Worm (Caenorhabditis elegans): Measurements from ENCODE around the gene Y71H2AM.3.

The Y71H2AM.3 gene

DNA sequence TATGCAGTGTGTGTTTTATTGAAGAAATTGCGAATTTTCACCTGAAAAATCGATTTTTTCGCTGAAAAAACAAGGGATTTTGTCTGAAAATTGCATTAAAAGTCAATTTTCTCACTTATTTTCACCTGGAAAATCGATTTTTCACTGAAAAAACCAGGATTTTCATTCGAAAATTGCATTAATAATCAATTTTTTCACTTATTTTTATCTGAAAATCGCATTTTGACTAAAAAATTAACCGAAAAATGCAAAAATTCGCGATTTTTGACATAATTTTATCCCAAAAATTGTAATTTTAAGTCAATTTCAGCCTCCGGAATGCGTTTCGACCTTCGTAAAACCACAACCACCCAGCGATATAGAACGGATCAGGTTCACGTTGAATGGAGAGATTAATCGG is 27.3 kb downstream of the Y71H2AM.3 start, which contains the start of gene Y71H2AM.29:
Gene Y71H2AM.29, plus strand, starts transcription at position 301 of the 400 bp plus-strand sequence.
- TF ChIP-seq set-16 (GFP tag; IDR thresholded peaks at IDR 0.05), result no peak
- TF ChIP-seq lin-38 (GFP tag; IDR thresholded peaks at IDR 0.05), result no peak
- no peak for TF ChIP-seq Y75B8A.6 (GFP tag; IDR thresholded peaks at IDR 0.05)

- TF ChIP-seq D1046.2 (GFP tag; IDR thresholded peaks at IDR 0.05) (no peak), nhr-28 (tag; optimal IDR thresholded peaks at IDR 0.05) (no peak), egl-43 (GFP tag; IDR thresholded peaks at IDR 0.05) (no peak)
These were observed 29.1 kb downstream of the Y71H2AM.3 start, which contains the start of gene txdc-17 for ce11 chrIII:2834363-2834762. txdc-17 (plus strand) TSS chrIII:2834663.

DNA sequence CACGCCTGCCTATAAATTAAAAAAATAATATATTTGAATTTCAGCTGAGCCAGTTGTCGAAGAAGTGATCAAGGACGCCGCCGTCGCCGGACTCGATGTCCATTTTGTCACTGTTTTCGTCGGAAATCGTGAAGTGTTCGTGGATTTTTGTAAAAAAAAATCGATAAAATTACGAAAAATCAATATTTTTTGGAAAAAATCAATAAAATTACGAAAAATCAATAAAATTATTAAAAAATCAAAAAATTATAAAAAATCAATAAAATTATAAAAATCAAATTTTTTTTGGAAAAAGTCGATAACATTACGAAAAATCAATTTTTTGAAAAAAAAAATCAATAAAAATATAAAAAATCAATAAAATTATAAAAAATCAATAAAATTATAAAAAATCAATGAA is 29.8 kb downstream of the Y71H2AM.3 start:
- peak; percentile 82 for TF ChIP-seq ceh-28 (tag; optimal IDR thresholded peaks at IDR 0.05)
- no peak for TF ChIP-seq nhr-6 (tag; optimal IDR thresholded peaks at IDR 0.05)

- TF ChIP-seq lin-29 (GFP tag; IDR thresholded peaks at IDR 0.05) (no peak), ceh-32 (tag; optimal IDR thresholded peaks at IDR 0.05; ENCODE audit: poor library complexity) (no peak), F10B5.3 (tag; optimal IDR thresholded peaks at IDR 0.05) (no peak), Y5F2A.4 (GFP tag; optimal IDR thresholded peaks at IDR 0.05) (no peak), lin-13 (GFP tag; optimal IDR thresholded peaks at IDR 0.05) (no peak), mxl-2 (GFP tag; conservative IDR thresholded peaks at IDR 0.05) (no peak), rbr-2 (tag; optimal IDR thresholded peaks at IDR 0.05) (no peak), F37D6.2 (tag; optimal IDR thresholded peaks at IDR 0.05) (no peak), dmd-8 (GFP tag; IDR thresholded peaks at IDR 0.05) (no peak), daf-8 (GFP tag; IDR thresholded peaks at IDR 0.05) (no peak), nhr-237 (tag; optimal IDR thresholded peaks at IDR 0.05) (no peak), skn-1 (tag; optimal IDR thresholded peaks at IDR 0.05) (no peak), daf-19 (GFP tag; conservative IDR thresholded peaks at IDR 0.05) (no peak), lin-38 (GFP tag; IDR thresholded peaks at IDR 0.05) (no peak), F26F4.8 (GFP tag; conservative IDR thresholded peaks at IDR 0.05) (no peak), hif-1 (tag; optimal IDR thresholded peaks at IDR 0.05) (no peak), pha-4 (GFP tag; IDR thresholded peaks at IDR 0.05) (no peak), pha-4 (tag; optimal IDR thresholded peaks at IDR 0.05) (no peak), attf-4 (tag; optimal IDR thresholded peaks at IDR 0.05) (no peak)
These were observed 31.1 kb downstream of the Y71H2AM.3 start, which contains the start of gene josd-1 for ce11 chrIII:2836339-2836738. josd-1 (plus strand) TSS chrIII:2836639.

DNA sequence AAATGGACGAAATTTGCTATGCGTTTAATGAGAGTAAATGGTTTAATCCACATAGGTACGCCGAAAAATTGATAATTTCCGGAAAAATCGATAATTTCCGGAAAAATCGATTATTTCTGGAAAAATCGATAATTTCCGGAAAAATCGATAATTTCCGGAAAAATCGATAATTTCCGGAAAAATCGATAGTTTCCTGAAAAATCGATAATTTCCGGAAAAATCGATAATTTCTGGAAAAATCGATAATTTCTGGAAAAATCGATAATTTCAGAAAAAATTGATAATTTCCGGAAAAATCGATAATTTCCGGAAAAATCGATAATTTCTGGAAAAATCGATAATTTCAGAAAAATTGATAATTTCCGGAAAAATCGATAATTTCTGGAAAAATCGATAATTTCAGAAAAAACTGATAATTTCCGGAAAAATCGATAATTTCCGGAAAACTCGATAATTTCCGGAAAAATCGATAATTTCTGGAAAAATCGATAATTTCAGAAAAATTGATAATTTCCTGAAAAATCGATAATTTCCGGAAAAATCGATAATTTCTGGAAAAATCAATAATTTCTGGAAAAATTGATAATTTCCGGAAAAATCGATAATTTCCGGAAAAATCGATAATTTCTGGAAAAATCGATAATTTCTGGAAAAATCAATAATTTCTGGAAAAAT is 31.6 kb downstream of the Y71H2AM.3 start:
- TF ChIP-seq F44E2.7 (GFP tag; IDR thresholded peaks at IDR 0.05), result peak; percentile 39; the same call in 1 of the 2 replicates
- TF ChIP-seq ceh-28 (tag; optimal IDR thresholded peaks at IDR 0.05), result peak; percentile 81

DNA sequence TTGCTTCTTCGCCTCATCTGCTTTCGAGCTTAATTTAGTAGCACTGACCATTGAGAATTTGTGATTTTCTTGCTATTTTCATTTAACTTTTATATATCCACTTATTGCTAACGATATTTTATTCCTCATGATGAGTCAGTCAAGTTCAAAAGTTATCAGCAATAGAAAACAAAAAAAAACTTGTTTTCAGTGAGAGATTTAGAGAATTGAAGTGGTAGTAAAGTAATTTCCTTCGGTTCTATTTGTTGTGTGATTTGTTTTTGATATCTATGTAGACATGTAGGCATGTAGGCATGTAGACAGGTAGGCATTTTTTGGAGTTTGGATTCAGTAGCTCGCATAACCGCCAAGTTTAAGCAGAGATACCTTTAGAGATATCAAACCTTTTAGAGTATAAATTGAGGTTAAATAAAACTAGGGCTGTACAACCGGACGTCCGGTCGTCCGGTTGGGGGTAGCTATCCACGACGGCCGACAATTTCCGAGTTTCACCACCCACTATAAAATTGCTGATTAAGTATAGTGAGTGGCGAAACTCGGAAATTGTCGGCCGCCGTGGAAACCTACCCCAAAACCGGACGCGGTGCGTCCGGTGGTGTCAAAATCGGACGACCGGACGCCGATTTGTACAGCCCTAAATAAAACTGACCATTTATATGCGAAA is 35.8 kb downstream of the Y71H2AM.3 start, which contains the start of gene Y71H2AR.2:
Gene Y71H2AR.2, minus strand, starts transcription at position 51 of the 664 bp plus-strand sequence.
- TF ChIP-seq madf-9 (GFP tag; conservative IDR thresholded peaks at IDR 0.05), result no peak
- no peak for TF ChIP-seq Y105C5A.15 (GFP tag; IDR thresholded peaks at IDR 0.05)
- TF ChIP-seq hlh-11 (tag; optimal IDR thresholded peaks at IDR 0.05), result no peak
- TF ChIP-seq aha-1 (tag), result peak; percentile 91

Measured in whole organism, L4 larva.